Fruit fly (Drosophila melanogaster): ENCODE measurements around the gene Pdss2.

Gene Pdss2

DNA sequence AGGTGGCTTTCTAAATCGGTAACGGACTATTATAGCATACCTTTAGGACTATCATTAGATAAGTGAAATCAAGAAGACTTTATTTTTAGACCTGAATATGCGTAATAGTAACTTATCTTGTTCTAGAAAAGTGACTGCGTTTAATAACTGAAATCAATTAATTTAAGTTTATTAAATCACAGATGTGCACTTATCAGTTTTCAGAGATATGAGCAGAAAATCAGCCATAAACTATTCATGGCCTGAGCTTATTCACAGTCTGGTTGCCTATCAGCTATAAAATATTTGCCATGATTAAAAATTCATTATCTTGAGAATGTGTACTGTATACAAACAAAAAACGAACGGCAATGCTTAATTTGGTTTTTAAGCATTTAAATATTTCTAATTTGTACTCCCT, 41.7 kb downstream of the Pdss2 start:
- TF ChIP-seq dmrt93B (GFP tag; optimal IDR thresholded peaks at IDR 0.05) (no peak), Dif (GFP tag; optimal IDR thresholded peaks at IDR 0.05; ENCODE audit: partially characterized antibody) (no peak), OdsH (GFP tag; optimal IDR thresholded peaks at IDR 0.05) (no peak), brk (GFP tag; optimal IDR thresholded peaks at IDR 0.05) (no peak), br (GFP tag; optimal IDR thresholded peaks at IDR 0.05) (no peak), jim (GFP tag; optimal IDR thresholded peaks at IDR 0.05) (no peak), Vsx2 (GFP tag; optimal IDR thresholded peaks at IDR 0.05; ENCODE audit: partially characterized antibody) (no peak), GATAd (GFP tag; optimal IDR thresholded peaks at IDR 0.05) (no peak), ey (GFP tag; optimal IDR thresholded peaks at IDR 0.05) (no peak), Myc (optimal IDR thresholded peaks at IDR 0.05) (no peak), CG9705 (GFP tag; optimal IDR thresholded peaks at IDR 0.05) (no peak), N (GFP tag; optimal IDR thresholded peaks at IDR 0.05) (no peak), Hr83 (GFP tag; optimal IDR thresholded peaks at IDR 0.05; ENCODE audit: poor library complexity, severe bottlenecking) (no peak)

DNA sequence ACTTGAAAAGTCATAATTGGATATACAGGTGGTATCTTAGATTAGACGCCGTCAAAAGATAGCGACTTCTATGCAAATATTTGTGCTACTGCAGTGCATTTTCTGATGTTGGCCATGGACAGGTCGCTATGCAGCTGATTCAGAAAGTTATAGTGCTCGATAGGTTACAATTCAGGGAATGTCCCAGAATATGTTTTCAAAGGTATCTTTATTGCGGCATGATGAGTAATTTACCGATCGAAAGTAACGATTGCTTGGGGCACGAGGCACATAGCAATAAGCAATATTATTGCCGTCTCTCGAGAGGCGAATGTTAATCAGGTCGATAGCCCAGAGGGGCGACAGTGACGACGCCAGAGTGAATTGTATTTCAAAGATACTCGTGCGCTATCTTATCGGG, 42.3 kb downstream of the Pdss2 start:
- TF ChIP-seq fru (GFP tag; optimal IDR thresholded peaks at IDR 0.05) (peak; percentile 19), woc (GFP tag; optimal IDR thresholded peaks at IDR 0.05) (no peak), foxo (GFP tag; optimal IDR thresholded peaks at IDR 0.05) (no peak), jim (GFP tag; optimal IDR thresholded peaks at IDR 0.05) (no peak), Rel (GFP tag; optimal IDR thresholded peaks at IDR 0.05) (no peak), Rel (tag; optimal IDR thresholded peaks at IDR 0.05) (peak; percentile 95), h (GFP tag; optimal IDR thresholded peaks at IDR 0.05) (peak; percentile 19), CG32264 (GFP tag; optimal IDR thresholded peaks at IDR 0.05) (no peak)
